Fruit fly (Drosophila melanogaster) whole organism, larva: ENCODE measurements around the gene Rsph1.
"Not testable (repeated sequence)": the region's sequence is repeated elsewhere in the genome, so short reads cannot be mapped to it uniquely, and the experiment has no call there.

ENCODE experiments used
- noc ChIP-seq: fragments of 200-800 bp; sonication (Bioruptor generic); optimal IDR thresholded peaks from 3 replicates; lab custom pipeline; 2019; ENCODE audit warnings: missing biosample characterization, mild to moderate bottlenecking, missing genetic modification characterization, moderate library complexity

The Rsph1 gene

DNA sequence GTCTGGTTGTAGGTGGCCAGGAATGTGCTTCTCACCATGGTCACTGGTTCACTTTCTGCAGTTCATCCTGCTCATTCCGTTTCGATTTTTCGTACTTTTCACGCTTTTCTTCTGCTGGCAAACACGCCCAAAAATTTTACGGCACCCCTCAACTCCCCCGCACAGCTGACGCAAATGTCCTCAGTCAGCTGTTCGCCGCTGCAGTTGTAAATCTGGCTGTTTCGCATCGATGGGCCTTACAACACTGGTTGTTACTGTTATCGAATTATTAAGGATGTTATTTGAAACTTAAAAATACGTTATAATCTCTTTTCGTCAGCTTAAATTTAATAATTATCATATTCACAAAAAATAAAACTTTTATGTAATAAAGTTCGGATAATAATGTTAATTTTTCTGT is 835 bp upstream of the Rsph1 start, which contains the start of gene Mgat3:
TSS of gene Mgat3 (minus strand) at position 182 of the 400 bp plus-strand sequence.
- TF ChIP-seq noc (tag; lab: Kevin White, UChicago): no peak

DNA sequence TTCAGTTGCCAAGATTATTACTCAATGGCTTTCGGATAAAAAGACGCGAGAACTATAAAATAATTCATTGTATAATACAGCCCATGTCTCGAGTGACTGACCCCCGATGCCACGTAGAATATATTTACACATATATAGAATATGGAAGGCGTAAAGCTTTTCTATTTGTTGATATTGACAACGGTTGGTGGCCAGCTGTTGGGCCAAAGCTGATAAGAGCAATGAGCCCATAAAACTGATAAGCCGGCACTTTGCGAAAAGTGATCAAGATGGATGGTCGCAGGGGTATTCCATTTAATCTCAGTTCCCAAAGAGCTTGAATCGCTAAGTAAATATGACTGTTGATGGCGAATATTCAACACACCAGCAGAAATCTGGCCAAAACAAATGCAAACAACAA is 7.3 kb downstream of the Rsph1 start:
- peak; percentile 93 for TF ChIP-seq noc (tag; lab: Kevin White, UChicago)

DNA sequence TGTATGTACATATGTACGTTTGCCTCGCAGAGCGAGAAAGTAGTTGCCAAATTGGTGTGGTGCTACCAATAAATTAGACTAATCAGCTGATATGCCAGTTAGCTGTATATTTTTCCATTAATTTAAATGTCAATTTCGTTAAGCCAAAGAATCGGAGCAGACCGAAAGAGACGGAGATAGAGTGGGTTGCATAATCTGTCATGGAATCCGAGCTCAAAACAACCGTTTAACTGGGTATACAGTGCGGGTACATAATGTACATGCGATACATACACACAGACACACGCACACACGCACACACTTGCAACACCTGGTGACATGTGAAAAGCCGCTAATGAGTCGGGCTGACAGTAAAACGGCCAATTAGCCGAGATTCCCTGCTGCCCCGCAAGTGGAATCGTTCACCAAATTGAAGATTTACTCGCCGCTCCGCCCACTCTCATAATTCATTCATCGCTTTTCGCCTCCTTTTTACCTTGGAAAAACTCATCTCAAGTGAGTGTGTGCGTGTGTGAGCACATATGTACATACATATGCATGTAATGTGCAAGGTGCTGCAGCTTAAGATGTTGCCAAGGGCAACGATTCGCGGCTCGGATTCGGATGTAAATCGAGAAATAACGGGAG is 7.9 kb downstream of the Rsph1 start:
- no peak for TF ChIP-seq noc (tag; lab: Kevin White, UChicago)

DNA sequence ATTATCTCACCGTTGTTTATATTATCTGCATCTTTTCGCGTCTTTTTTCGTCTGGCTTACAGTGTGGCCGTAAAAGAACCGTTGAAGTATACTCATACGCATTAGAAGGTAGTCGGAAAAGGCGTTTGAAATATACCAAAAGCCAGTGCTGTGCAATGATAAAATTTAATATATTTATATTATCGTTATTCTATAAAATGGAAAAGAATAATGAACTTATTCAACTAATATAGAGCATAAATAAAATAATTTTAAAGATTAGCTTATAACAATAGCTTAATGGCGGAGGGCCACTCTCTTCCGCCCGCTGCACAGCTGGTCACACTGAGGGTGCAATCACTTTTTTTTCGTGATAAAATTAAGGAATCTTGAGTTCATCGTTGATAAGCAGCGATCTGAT is 8.6 kb downstream of the Rsph1 start, which contains the start of the genes CG16974 and Edem2:
TSS of gene CG16974 (minus strand) at position 86 of the 400 bp plus-strand sequence.
TSS of gene Edem2 (plus strand) at position 308 of the 400 bp plus-strand sequence.
- TF ChIP-seq noc (tag; lab: Kevin White, UChicago): no peak

- TF ChIP-seq noc (tag; lab: Kevin White, UChicago): no peak
Observed at dm6 chr2L:13195822-13196221, 12.6 kb downstream of the Rsph1 start.

DNA sequence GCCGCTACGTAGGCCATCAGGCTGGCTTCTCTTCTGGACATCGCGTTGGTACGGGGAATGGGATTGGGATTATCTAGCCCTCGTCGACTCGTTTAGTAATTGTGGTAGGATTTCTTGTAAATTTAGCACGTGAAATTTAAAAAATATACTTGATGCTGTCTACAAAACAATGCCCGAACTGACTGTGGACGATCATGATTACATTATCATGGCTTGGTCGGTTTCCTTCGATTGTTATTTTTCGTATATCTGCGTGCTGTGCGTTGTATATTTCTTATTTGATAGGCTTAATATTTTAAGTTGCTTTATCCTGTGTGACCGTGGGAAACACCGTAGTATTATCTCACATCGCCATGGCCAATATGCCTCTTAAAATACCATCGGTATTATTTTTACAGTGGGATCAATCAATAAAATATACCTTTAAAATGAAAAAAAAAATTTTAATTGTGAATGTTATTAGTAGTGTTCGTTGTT is 19.7 kb downstream of the Rsph1 start, which contains the start of gene CG16972:
TSS of gene CG16972 (minus strand) at position 336 of the 477 bp plus-strand sequence.
- TF ChIP-seq noc (tag; lab: Kevin White, UChicago): no peak

DNA sequence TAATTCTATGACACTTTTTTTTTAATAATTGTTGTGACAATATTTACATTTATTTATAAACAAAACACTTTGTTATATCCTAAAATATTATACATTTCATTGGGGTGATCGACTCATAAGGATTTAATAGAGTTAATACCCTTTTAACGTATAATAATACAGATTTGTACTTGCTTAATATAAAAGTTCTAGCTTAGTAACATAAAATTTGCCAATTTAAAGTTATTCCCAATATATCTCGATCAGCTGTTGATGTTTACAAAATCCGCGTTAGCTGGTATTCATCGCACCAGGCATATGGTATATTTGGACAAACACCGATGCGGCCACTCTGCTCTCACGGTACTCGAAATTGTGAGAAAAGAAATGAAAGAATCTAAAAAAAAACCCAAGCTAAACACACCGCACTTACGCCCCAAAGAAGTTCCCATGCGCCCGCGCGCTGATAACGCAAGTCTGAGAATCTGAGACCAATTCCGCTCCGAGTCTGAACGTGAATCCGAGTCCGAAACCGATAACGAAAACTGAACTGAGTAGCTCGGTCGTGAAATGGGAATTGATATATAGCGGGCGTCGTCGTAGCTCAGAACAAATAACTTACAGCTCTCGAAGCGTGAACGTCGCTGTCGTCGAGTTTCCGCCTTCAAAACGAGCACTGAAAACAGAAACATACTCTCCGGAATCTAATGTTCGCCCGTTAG is 20.3 kb downstream of the Rsph1 start, which contains the start of gene Pect:
TSS of gene Pect (plus strand) at position 326 of the 701 bp plus-strand sequence.
- TF ChIP-seq noc (tag; lab: Kevin White, UChicago): peak; percentile 51

- no peak for TF ChIP-seq noc (tag; lab: Kevin White, UChicago)
Observed at dm6 chr2L:13204151-13204550, 20.9 kb downstream of the Rsph1 start.

DNA sequence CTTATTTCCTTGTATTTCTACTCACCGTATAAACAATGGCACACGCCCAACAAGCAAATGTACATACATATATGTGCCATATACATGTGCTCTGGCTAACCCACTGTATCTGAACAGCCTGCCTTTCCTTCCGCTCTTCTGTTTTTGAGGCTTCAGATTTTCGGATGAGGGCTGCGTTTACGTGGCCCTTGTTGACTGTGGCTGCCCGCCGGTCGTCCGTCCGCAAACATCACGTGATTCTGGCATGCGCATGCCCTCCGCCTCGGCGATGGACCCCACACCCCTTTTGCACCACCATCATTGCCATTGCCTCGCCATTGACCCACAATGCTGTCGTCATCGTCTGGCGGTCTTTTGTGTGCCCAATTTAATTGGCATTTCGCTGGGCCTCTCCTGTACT is 22.0 kb downstream of the Rsph1 start:
- TF ChIP-seq noc (tag; lab: Kevin White, UChicago): no peak

dm6 chr2L:13206077-13206668 is 22.9 kb downstream of the Rsph1 start:
- TF ChIP-seq noc (tag; lab: Kevin White, UChicago): peak; percentile 57

dm6 chr2L:13206857-13207463 is 23.7 kb downstream of the Rsph1 start:
- no peak for TF ChIP-seq noc (tag; lab: Kevin White, UChicago)

dm6 chr2L:13211764-13212265 is 28.6 kb downstream of the Rsph1 start, which contains the start of gene CG15482:
Gene CG15482, minus strand, starts transcription at chr2L:13211814.
- TF ChIP-seq noc (tag; lab: Kevin White, UChicago): not testable (repeated sequence)

- no peak for TF ChIP-seq noc (tag; lab: Kevin White, UChicago)
Observed at dm6 chr2L:13215010-13215409, 31.8 kb downstream of the Rsph1 start, which contains the start of gene kek4. Gene kek4, minus strand, starts transcription at chr2L:13215350.

- no peak for TF ChIP-seq noc (tag; lab: Kevin White, UChicago)
Observed at dm6 chr2L:13219281-13220092, 36.2 kb downstream of the Rsph1 start, which contains the start of the genes CG9426 and mRF1. Gene CG9426, minus strand, starts transcription at chr2L:13219923. Gene mRF1, plus strand, starts transcription at chr2L:13219979.
